Fruit fly (Drosophila melanogaster) whole organism, larva: Measurements from ENCODE around the gene CG14370.

Source experiments
- noc ChIP-seq: fragments of 200-800 bp; sonication (Bioruptor generic); optimal IDR thresholded peaks from 3 replicates; lab custom pipeline; 2019; ENCODE audit warnings: missing biosample characterization, mild to moderate bottlenecking, missing genetic modification characterization, moderate library complexity

The CG14370 gene

dm6 chr3R:13631642-13632041 lies 43.8 kb downstream of the CG14370 start, which contains the start of gene CG10841:
TSS of gene CG10841 (plus strand) at chr3R:13631942.
- no peak for TF ChIP-seq noc (tag; lab: Kevin White, UChicago)
